Worm (Caenorhabditis elegans) whole organism, late embryonic: ENCODE measurements around the gene F58F9.1.

Experiments used
- F13H6.1 ChIP-seq: sonication (generic microtip); optimal IDR thresholded peaks from 2 replicates; lab custom pipeline; 2016; ENCODE audit warnings: missing genetic modification characterization, missing compliant biosample characterization
- ama-1 ChIP-seq: fragments of 150-350 bp; optimal IDR thresholded peaks from 2 replicates; lab custom pipeline; 2014
- ceh-2 ChIP-seq: sonication (generic microtip); optimal IDR thresholded peaks from 2 replicates; lab custom pipeline; 2016; ENCODE audit warnings: missing genotype, missing genetic modification characterization, missing compliant biosample characterization
- ceh-48 ChIP-seq: sonication (generic microtip); optimal IDR thresholded peaks from 2 replicates; lab custom pipeline; 2016; ENCODE audit warnings: missing genetic modification characterization, inconsistent platforms, missing compliant biosample characterization
- ceh-9 ChIP-seq: sonication (generic microtip); optimal IDR thresholded peaks from 2 replicates; lab custom pipeline; 2016; ENCODE audit warnings: mild to moderate bottlenecking, missing genetic modification characterization, inconsistent platforms, missing compliant biosample characterization
- che-1 ChIP-seq: sonication (generic microtip); optimal IDR thresholded peaks from 2 replicates; lab custom pipeline; 2016; ENCODE audit warnings: mild to moderate bottlenecking, missing genetic modification characterization, missing compliant biosample characterization
- elt-2 ChIP-seq: sonication (generic microtip); optimal IDR thresholded peaks from 2 replicates; lab custom pipeline; 2016; ENCODE audit warnings: missing genetic modification reagents, missing genetic modification characterization, missing compliant biosample characterization
- hlh-30 ChIP-seq: sonication (generic microtip); optimal IDR thresholded peaks from 2 replicates; lab custom pipeline; 2017; ENCODE audit warnings: antibody characterized with exemption, missing genetic modification characterization, missing compliant biosample characterization; ENCODE audit not compliant: insufficient read depth
- lin-11 ChIP-seq: fragments of 200-800 bp; sonication (Bioruptor generic); optimal IDR thresholded peaks from 2 replicates; lab custom pipeline; 2018; ENCODE audit warnings: mild to moderate bottlenecking, missing genetic modification characterization, missing compliant biosample characterization
- nhr-232 ChIP-seq: sonication (generic microtip); optimal IDR thresholded peaks from 2 replicates; lab custom pipeline; 2016; ENCODE audit warnings: missing genetic modification characterization, missing compliant biosample characterization
- pag-3 ChIP-seq: sonication (generic microtip); optimal IDR thresholded peaks from 2 replicates; lab custom pipeline; 2016; ENCODE audit warnings: missing compliant biosample characterization, missing genetic modification characterization, borderline replicate concordance
- zip-5 ChIP-seq: sonication (generic microtip); optimal IDR thresholded peaks from 2 replicates; lab custom pipeline; 2016; ENCODE audit warnings: missing genetic modification characterization, missing compliant biosample characterization

ce11 chrIV:6200249-6200648, 49.4 kb upstream of the F58F9.1 start:
- TF ChIP-seq ceh-48 (tag; lab: Kevin White, UChicago) (no peak), che-1 (no peak), ceh-2 (tag; lab: Kevin White, UChicago) (no peak), F13H6.1 (no peak), nhr-232 (tag; lab: Kevin White, UChicago) (no peak), hlh-30 (no peak), elt-2 (tag; lab: Kevin White, UChicago) (no peak), ceh-9 (tag; lab: Kevin White, UChicago) (no peak), lin-11 (no peak), pag-3 (tag; lab: Kevin White, UChicago) (no peak), ama-1 (lab: Kevin White, UChicago) (no peak), zip-5 (tag; lab: Kevin White, UChicago) (no peak)
